Worm (Caenorhabditis elegans) whole organism, L2 larva: Measurements from ENCODE around the gene mab-7.

Experiments used
- C34F6.9 ChIP-seq: fragments of 150-350 bp; optimal IDR thresholded peaks from 2 replicates; lab custom pipeline; 2014; ENCODE audit warnings: missing biosample characterization, missing genetic modification characterization
- F13H6.1 ChIP-seq: sonication (generic microtip); optimal IDR thresholded peaks from 2 replicates; lab custom pipeline; 2016; ENCODE audit warnings: missing genetic modification characterization, missing compliant biosample characterization
- Y55F3AM.14 ChIP-seq: fragments of 200-800 bp; sonication (Bioruptor generic); optimal IDR thresholded peaks from 2 replicates; lab custom pipeline; 2018; ENCODE audit warnings: mild to moderate bottlenecking, missing genetic modification characterization, missing compliant biosample characterization
- ZK546.5 ChIP-seq: sonication (generic microtip); optimal IDR thresholded peaks from 2 replicates; lab custom pipeline; 2017; ENCODE audit warnings: missing biosample characterization, missing genetic modification characterization
- alr-1 ChIP-seq: fragments of 150-350 bp; optimal IDR thresholded peaks from 2 replicates; lab custom pipeline; 2014; ENCODE audit warnings: missing biosample characterization, missing genetic modification characterization
- aly-2 ChIP-seq: fragments of 150-350 bp; optimal IDR thresholded peaks from 2 replicates; lab custom pipeline; 2014; ENCODE audit warnings: missing biosample characterization, missing genetic modification characterization
- ama-1 ChIP-seq: fragments of 150-350 bp; optimal IDR thresholded peaks from 2 replicates; lab custom pipeline; 2018; ENCODE audit warnings: inconsistent platforms
- ceh-16 ChIP-seq: fragments of 150-350 bp; optimal IDR thresholded peaks from 2 replicates; lab custom pipeline; 2014; ENCODE audit warnings: missing biosample characterization, missing genetic modification characterization
- ceh-82 ChIP-seq: fragments of 150-350 bp; optimal IDR thresholded peaks from 2 replicates; lab custom pipeline; 2014; ENCODE audit warnings: missing biosample characterization, missing genetic modification characterization
- dmd-4 ChIP-seq: sonication (generic microtip); optimal IDR thresholded peaks from 2 replicates; lab custom pipeline; 2017; ENCODE audit warnings: missing biosample characterization, missing genetic modification characterization
- egl-27 ChIP-seq: sonication (generic microtip); optimal IDR thresholded peaks from 3 replicates; lab custom pipeline; 2017; ENCODE audit warnings: missing biosample characterization, missing genetic modification reagents, missing genetic modification characterization
- elt-1 ChIP-seq: fragments of 150-350 bp; optimal IDR thresholded peaks from 2 replicates; lab custom pipeline; 2014; ENCODE audit warnings: missing biosample characterization, missing genetic modification characterization
- elt-3 ChIP-seq: sonication (generic microtip); optimal IDR thresholded peaks from 2 replicates; lab custom pipeline; 2017; ENCODE audit warnings: missing biosample characterization, missing genetic modification characterization
- fos-1 ChIP-seq: fragments of 150-350 bp; optimal IDR thresholded peaks from 2 replicates; lab custom pipeline; 2014; ENCODE audit warnings: missing biosample characterization, missing genetic modification characterization
- gmeb-1 ChIP-seq: fragments of 150-350 bp; optimal IDR thresholded peaks from 2 replicates; lab custom pipeline; 2014; ENCODE audit warnings: missing biosample characterization, missing genetic modification characterization
- lin-11 ChIP-seq: fragments of 150-350 bp; sonication (generic microtip); optimal IDR thresholded peaks from 2 replicates; lab custom pipeline; 2014; ENCODE audit warnings: missing biosample characterization, missing genetic modification characterization, inconsistent platforms, mixed read lengths
- lin-39 ChIP-seq: fragments of 150-350 bp; optimal IDR thresholded peaks from 2 replicates; lab custom pipeline; 2014; ENCODE audit warnings: missing biosample characterization, missing genetic modification reagents, missing genetic modification characterization
- lsy-2 ChIP-seq, 2 experiments: fragments of 150-350 bp in 1 of 2; sonication (generic microtip) in 1 of 2; optimal IDR thresholded peaks; 2 replicates each; lab custom pipeline; 2014 to 2017; ENCODE audit warnings: missing biosample characterization in 2 of 2, missing genetic modification characterization in 2 of 2
- mab-5 ChIP-seq: fragments of 150-350 bp; optimal IDR thresholded peaks from 2 replicates; lab custom pipeline; 2014; ENCODE audit warnings: missing biosample characterization, missing genetic modification characterization
- mbf-1 ChIP-seq: sonication (generic microtip); optimal IDR thresholded peaks from 2 replicates; lab custom pipeline; 2017; ENCODE audit warnings: missing biosample characterization, missing genetic modification characterization
- nhr-10 ChIP-seq: sonication (generic microtip); optimal IDR thresholded peaks from 2 replicates; lab custom pipeline; 2017; ENCODE audit warnings: missing biosample characterization, missing genetic modification characterization
- nhr-11 ChIP-seq: fragments of 150-350 bp; optimal IDR thresholded peaks from 2 replicates; lab custom pipeline; 2014; ENCODE audit warnings: missing biosample characterization, missing genetic modification characterization
- nhr-12 ChIP-seq: fragments of 150-350 bp; optimal IDR thresholded peaks from 2 replicates; lab custom pipeline; 2014; ENCODE audit warnings: missing biosample characterization, missing genetic modification characterization
- nhr-129 ChIP-seq: fragments of 150-350 bp; optimal IDR thresholded peaks from 2 replicates; lab custom pipeline; 2014; ENCODE audit warnings: missing biosample characterization, missing genetic modification characterization
- nhr-23 ChIP-seq: fragments of 150-350 bp; optimal IDR thresholded peaks from 2 replicates; lab custom pipeline; 2014; ENCODE audit warnings: missing biosample characterization, missing genetic modification reagents, missing genetic modification characterization
- nhr-237 ChIP-seq: fragments of 150-350 bp; optimal IDR thresholded peaks from 2 replicates; lab custom pipeline; 2014; ENCODE audit warnings: missing biosample characterization, missing genetic modification characterization
- nhr-25 ChIP-seq: fragments of 150-350 bp; sonication (generic microtip); optimal IDR thresholded peaks from 3 replicates; lab custom pipeline; 2014; ENCODE audit warnings: missing biosample characterization, missing genetic modification characterization
- nhr-6 ChIP-seq: fragments of 150-350 bp; optimal IDR thresholded peaks from 2 replicates; lab custom pipeline; 2014; ENCODE audit warnings: missing biosample characterization, missing genetic modification characterization
- nhr-77 ChIP-seq: fragments of 150-350 bp; optimal IDR thresholded peaks from 2 replicates; lab custom pipeline; 2014; ENCODE audit warnings: missing biosample characterization, missing genetic modification characterization
- peb-1 ChIP-seq: fragments of 150-350 bp; optimal IDR thresholded peaks from 2 replicates; lab custom pipeline; 2014; ENCODE audit warnings: missing biosample characterization, missing genetic modification characterization
- sem-4 ChIP-seq: fragments of 150-350 bp; optimal IDR thresholded peaks from 2 replicates; lab custom pipeline; 2014; ENCODE audit warnings: missing biosample characterization, missing genetic modification reagents, missing genetic modification characterization
- skn-1 ChIP-seq: sonication (generic microtip); optimal IDR thresholded peaks from 2 replicates; lab custom pipeline; 2017; ENCODE audit warnings: missing biosample characterization, missing genetic modification characterization
- sma-3 ChIP-seq: sonication (generic microtip); optimal IDR thresholded peaks from 2 replicates; lab custom pipeline; 2016; ENCODE audit warnings: missing genetic modification reagents, missing genetic modification characterization, missing compliant biosample characterization
- sma-9 ChIP-seq, 2 experiments: fragments of 150-350 bp in 1 of 2; sonication (generic microtip) in 1 of 2; optimal IDR thresholded peaks; 2 replicates each; lab custom pipeline; 2014 to 2016; ENCODE audit warnings: missing genetic modification characterization in 2 of 2, mild to moderate bottlenecking in 1 of 2, missing biosample characterization in 1 of 2, missing compliant biosample characterization in 1 of 2, missing genetic modification reagents in 1 of 2, moderate library complexity in 1 of 2
- snpc-4 ChIP-seq: fragments of 150-350 bp; optimal IDR thresholded peaks from 2 replicates; lab custom pipeline; 2014; ENCODE audit warnings: missing biosample characterization, missing genetic modification characterization
- unc-55 ChIP-seq: fragments of 150-350 bp; sonication (generic microtip); optimal IDR thresholded peaks from 3 replicates; lab custom pipeline; 2014; ENCODE audit warnings: missing biosample characterization, missing genetic modification reagents, missing genetic modification characterization
- zag-1 ChIP-seq: fragments of 150-350 bp; optimal IDR thresholded peaks from 2 replicates; lab custom pipeline; 2014; ENCODE audit warnings: missing biosample characterization, missing genetic modification characterization
- ztf-1 ChIP-seq: fragments of 200-800 bp; sonication (Bioruptor generic); conservative IDR thresholded peaks from 2 replicates; pipeline ENCODE4 v1.3.6; 2022; ENCODE audit warnings: missing genetic modification characterization, missing compliant biosample characterization
- ztf-4 ChIP-seq: fragments of 150-350 bp; optimal IDR thresholded peaks from 2 replicates; lab custom pipeline; 2014; ENCODE audit warnings: missing biosample characterization, missing genetic modification characterization

The mab-7 gene

ce11 chrX:864293-864731 is 33.5 kb downstream of the mab-7 start (continued):
- TF ChIP-seq alr-1 (tag; lab: Kevin White, UChicago) (no peak), ama-1 (lab: Kevin White, UChicago) (no peak), lin-39 (tag; lab: Kevin White, UChicago) (no peak), nhr-12 (tag; lab: Kevin White, UChicago) (no peak), nhr-10 (tag; lab: Kevin White, UChicago) (no peak), zag-1 (no peak), sma-9 (GFP tag; optimal IDR thresholded peaks at IDR 0.05; lab: Kevin White, UChicago) (peak; percentile 97), sma-9 (tag; optimal IDR thresholded peaks at IDR 0.05; lab: Kevin White, UChicago) (no peak), nhr-77 (no peak), nhr-23 (tag; lab: Kevin White, UChicago) (no peak), fos-1 (tag; lab: Kevin White, UChicago) (peak; percentile 31), egl-27 (tag; lab: Kevin White, UChicago) (peak; percentile 28), snpc-4 (tag; lab: Kevin White, UChicago) (no peak)

ce11 chrX:863478-863877 is 34.4 kb downstream of the mab-7 start, which contains the start of gene cdo-1:
Gene cdo-1, minus strand, starts transcription at chrX:863578.
- TF ChIP-seq gmeb-1 (tag; lab: Kevin White, UChicago) (no peak), aly-2 (tag; lab: Kevin White, UChicago) (no peak), ZK546.5 (tag; lab: Kevin White, UChicago) (no peak), ceh-82 (tag; lab: Kevin White, UChicago) (no peak), lin-11 (tag; lab: Kevin White, UChicago) (no peak), alr-1 (tag; lab: Kevin White, UChicago) (no peak), nhr-129 (tag; lab: Kevin White, UChicago) (no peak), ama-1 (lab: Kevin White, UChicago) (no peak), dmd-4 (no peak), nhr-10 (tag; lab: Kevin White, UChicago) (no peak), mbf-1 (tag; lab: Kevin White, UChicago) (no peak), nhr-23 (tag; lab: Kevin White, UChicago) (no peak), nhr-77 (no peak), nhr-6 (tag; lab: Kevin White, UChicago) (no peak), fos-1 (tag; lab: Kevin White, UChicago) (no peak), skn-1 (tag; lab: Kevin White, UChicago) (no peak), F13H6.1 (tag; lab: Kevin White, UChicago) (no peak), elt-3 (tag; lab: Kevin White, UChicago) (no peak), Y55F3AM.14 (GFP tag; lab: Kevin White, UChicago) (no peak), mab-5 (tag; lab: Kevin White, UChicago) (no peak)

- TF ChIP-seq ceh-16 (no peak), aly-2 (tag; lab: Kevin White, UChicago) (peak; percentile 25), sma-9 (GFP tag; optimal IDR thresholded peaks at IDR 0.05; lab: Kevin White, UChicago) (peak; percentile 47), sma-9 (tag; optimal IDR thresholded peaks at IDR 0.05; lab: Kevin White, UChicago) (no peak), elt-1 (no peak), nhr-25 (tag; lab: Kevin White, UChicago) (peak; percentile 4)
Measured at ce11 chrX:861378-861777, 36.5 kb downstream of the mab-7 start.

ce11 chrX:859401-859800 is 38.4 kb downstream of the mab-7 start, which contains the start of gene F56F10.2:
Gene F56F10.2, plus strand, starts transcription at chrX:859615.
- TF ChIP-seq ZK546.5 (tag; lab: Kevin White, UChicago) = no peak
- peak in 1 of 2 experiments; percentile 32 for TF ChIP-seq lsy-2 (tag; optimal IDR thresholded peaks at IDR 0.05; lab: Kevin White, UChicago)
- no peak for TF ChIP-seq elt-1
- TF ChIP-seq nhr-6 (tag; lab: Kevin White, UChicago) = no peak
- TF ChIP-seq zag-1 = peak; percentile 25
- peak; percentile 77 for TF ChIP-seq unc-55
- TF ChIP-seq C34F6.9 (tag; lab: Kevin White, UChicago) = peak; percentile 59
- no peak for TF ChIP-seq snpc-4 (tag; lab: Kevin White, UChicago)
- TF ChIP-seq nhr-129 (tag; lab: Kevin White, UChicago) = no peak

ce11 chrX:857658-858057 is 40.2 kb downstream of the mab-7 start:
- TF ChIP-seq peb-1 (tag; lab: Kevin White, UChicago) (no peak), sma-3 (GFP tag; lab: Kevin White, UChicago) (no peak), nhr-25 (tag; lab: Kevin White, UChicago) (no peak), aly-2 (tag; lab: Kevin White, UChicago) (no peak), sem-4 (tag; lab: Kevin White, UChicago) (no peak), nhr-11 (tag; lab: Kevin White, UChicago) (no peak), ztf-4 (no peak), skn-1 (tag; lab: Kevin White, UChicago) (no peak), snpc-4 (tag; lab: Kevin White, UChicago) (no peak), nhr-237 (tag; lab: Kevin White, UChicago) (no peak), ztf-1 (no peak)
